Worm (Caenorhabditis elegans): ENCODE measurements around the gene ubc-23.

Gene ubc-23

ce11 chrX:8808740-8809139, 35.3 kb upstream of the ubc-23 start:
- TF ChIP-seq sea-1 (GFP tag; conservative IDR thresholded peaks at IDR 0.05), result no peak
- TF ChIP-seq hmbx-1 (tag; optimal IDR thresholded peaks at IDR 0.05), result no peak
- no peak for TF ChIP-seq tbx-11 (GFP tag; IDR thresholded peaks at IDR 0.05)
- no peak for TF ChIP-seq hmg-4 (GFP tag; optimal IDR thresholded peaks at IDR 0.05)
- no peak for TF ChIP-seq scrt-1 (GFP tag; IDR thresholded peaks at IDR 0.05)
- no peak for TF ChIP-seq tbx-37 (GFP tag; conservative IDR thresholded peaks at IDR 0.05)

ce11 chrX:8810908-8811307, 33.2 kb upstream of the ubc-23 start, which contains the start of gene R04E5.9:
Gene R04E5.9, minus strand, starts transcription at chrX:8811142.
- TF ChIP-seq hmg-4 (GFP tag; optimal IDR thresholded peaks at IDR 0.05) (peak; percentile 83), aly-1 (tag; optimal IDR thresholded peaks at IDR 0.05) (peak; percentile 23), B0310.2 (tag; optimal IDR thresholded peaks at IDR 0.05) (no peak), F13C5.2 (tag; optimal IDR thresholded peaks at IDR 0.05) (peak; percentile 19), sea-1 (GFP tag; conservative IDR thresholded peaks at IDR 0.05) (0 out of 2 replicates have a peak, but pooled peaks have one; percentile 24), hnd-1 (tag; optimal IDR thresholded peaks at IDR 0.05) (no peak), hmbx-1 (tag; optimal IDR thresholded peaks at IDR 0.05) (no peak), pes-1 (GFP tag; IDR thresholded peaks at IDR 0.05) (no peak), tra-4 (tag; optimal IDR thresholded peaks at IDR 0.05) (no peak)

ce11 chrX:8811916-8812315, 32.2 kb upstream of the ubc-23 start, which contains the start of gene cnnm-2:
Gene cnnm-2, plus strand, starts transcription at chrX:8812105.
- no peak for TF ChIP-seq F13C5.2 (tag; optimal IDR thresholded peaks at IDR 0.05)

ce11 chrX:8817929-8818328, 26.2 kb upstream of the ubc-23 start:
- TF ChIP-seq ceh-13 (GFP tag; optimal IDR thresholded peaks at IDR 0.05) (peak; percentile 43), F13C5.2 (tag; optimal IDR thresholded peaks at IDR 0.05) (no peak), sea-1 (GFP tag; conservative IDR thresholded peaks at IDR 0.05) (peak; percentile 82), ets-7 (tag; optimal IDR thresholded peaks at IDR 0.05) (no peak), tbx-11 (GFP tag; IDR thresholded peaks at IDR 0.05) (peak; percentile 68; the same call in 1 of the 2 replicates), tbx-37 (GFP tag; conservative IDR thresholded peaks at IDR 0.05) (peak; percentile 13; the same call in 1 of the 2 replicates), aly-1 (tag; optimal IDR thresholded peaks at IDR 0.05) (peak; percentile 25), hmbx-1 (tag; optimal IDR thresholded peaks at IDR 0.05) (no peak), ceh-36 (tag; optimal IDR thresholded peaks at IDR 0.05) (peak; percentile 48), B0310.2 (tag; optimal IDR thresholded peaks at IDR 0.05) (no peak), hmg-4 (GFP tag; optimal IDR thresholded peaks at IDR 0.05) (peak; percentile 0), ama-1 (optimal IDR thresholded peaks at IDR 0.05) (no peak), flt-1 (GFP tag; IDR thresholded peaks at IDR 0.05) (peak; percentile 76), hnd-1 (tag; optimal IDR thresholded peaks at IDR 0.05) (peak; percentile 16), scrt-1 (GFP tag; IDR thresholded peaks at IDR 0.05) (peak; percentile 79), pes-1 (GFP tag; IDR thresholded peaks at IDR 0.05) (peak; percentile 84), tra-4 (tag; optimal IDR thresholded peaks at IDR 0.05) (peak; percentile 38)

ce11 chrX:8819815-8820415, 24.2 kb upstream of the ubc-23 start:
- TF ChIP-seq ceh-36 (tag; optimal IDR thresholded peaks at IDR 0.05) (no peak), pes-1 (GFP tag; IDR thresholded peaks at IDR 0.05) (no peak), ceh-13 (GFP tag; optimal IDR thresholded peaks at IDR 0.05) (no peak), B0310.2 (tag; optimal IDR thresholded peaks at IDR 0.05) (no peak), tbx-11 (GFP tag; IDR thresholded peaks at IDR 0.05) (no peak), flt-1 (GFP tag; IDR thresholded peaks at IDR 0.05) (no peak), tbx-37 (GFP tag; conservative IDR thresholded peaks at IDR 0.05) (no peak)

ce11 chrX:8820643-8821042, 23.4 kb upstream of the ubc-23 start:
- no peak for TF ChIP-seq flt-1 (GFP tag; IDR thresholded peaks at IDR 0.05)
- TF ChIP-seq tbx-11 (GFP tag; IDR thresholded peaks at IDR 0.05), result no peak

- TF ChIP-seq flt-1 (GFP tag; IDR thresholded peaks at IDR 0.05) (no peak), tbx-37 (GFP tag; conservative IDR thresholded peaks at IDR 0.05) (no peak), F13C5.2 (tag; optimal IDR thresholded peaks at IDR 0.05) (no peak), pes-1 (GFP tag; IDR thresholded peaks at IDR 0.05) (no peak), B0310.2 (tag; optimal IDR thresholded peaks at IDR 0.05) (no peak), hnd-1 (tag; optimal IDR thresholded peaks at IDR 0.05) (no peak), ceh-36 (tag; optimal IDR thresholded peaks at IDR 0.05) (no peak), aly-1 (tag; optimal IDR thresholded peaks at IDR 0.05) (no peak), ets-7 (tag; optimal IDR thresholded peaks at IDR 0.05) (no peak), scrt-1 (GFP tag; IDR thresholded peaks at IDR 0.05) (no peak), tbx-11 (GFP tag; IDR thresholded peaks at IDR 0.05) (no peak), hmbx-1 (tag; optimal IDR thresholded peaks at IDR 0.05) (no peak), ama-1 (optimal IDR thresholded peaks at IDR 0.05) (no peak), sea-1 (GFP tag; conservative IDR thresholded peaks at IDR 0.05) (no peak), ceh-13 (GFP tag; optimal IDR thresholded peaks at IDR 0.05) (no peak), tra-4 (tag; optimal IDR thresholded peaks at IDR 0.05) (no peak), hmg-4 (GFP tag; optimal IDR thresholded peaks at IDR 0.05) (no peak)
Observed at ce11 chrX:8824437-8824836, 19.7 kb upstream of the ubc-23 start, which contains the start of gene ifd-1. Gene ifd-1, minus strand, starts transcription at chrX:8824448.

ce11 chrX:8828365-8828764, 15.7 kb upstream of the ubc-23 start, which contains the start of gene rcs-1:
Gene rcs-1, minus strand, starts transcription at chrX:8828540.
- TF ChIP-seq hnd-1 (tag; optimal IDR thresholded peaks at IDR 0.05) (no peak), aly-1 (tag; optimal IDR thresholded peaks at IDR 0.05) (no peak), flt-1 (GFP tag; IDR thresholded peaks at IDR 0.05) (no peak), ceh-13 (GFP tag; optimal IDR thresholded peaks at IDR 0.05) (no peak), sea-1 (GFP tag; conservative IDR thresholded peaks at IDR 0.05) (no peak), B0310.2 (tag; optimal IDR thresholded peaks at IDR 0.05) (no peak), hmg-4 (GFP tag; optimal IDR thresholded peaks at IDR 0.05) (no peak), ama-1 (optimal IDR thresholded peaks at IDR 0.05) (no peak), ets-7 (tag; optimal IDR thresholded peaks at IDR 0.05) (no peak), pes-1 (GFP tag; IDR thresholded peaks at IDR 0.05) (no peak), tbx-11 (GFP tag; IDR thresholded peaks at IDR 0.05) (no peak), hmbx-1 (tag; optimal IDR thresholded peaks at IDR 0.05) (no peak), tra-4 (tag; optimal IDR thresholded peaks at IDR 0.05) (no peak), scrt-1 (GFP tag; IDR thresholded peaks at IDR 0.05) (no peak), F13C5.2 (tag; optimal IDR thresholded peaks at IDR 0.05) (no peak), ceh-36 (tag; optimal IDR thresholded peaks at IDR 0.05) (no peak)
